Fruit fly (Drosophila melanogaster): ENCODE results near the gene CG15537.

Gene CG15537

dm6 chr3R:30425622-30426021 lies 17.8 kb downstream of the CG15537 start:
- no peak for TF ChIP-seq Sp1 (GFP tag; optimal IDR thresholded peaks at IDR 0.05)

dm6 chr3R:30424993-30425392 lies 18.4 kb downstream of the CG15537 start, which contains the start of gene CG15536:
TSS of gene CG15536 (minus strand) at chr3R:30425162.
- TF ChIP-seq psq (GFP tag; optimal IDR thresholded peaks at IDR 0.05) (no peak), Myc (optimal IDR thresholded peaks at IDR 0.05) (peak; percentile 54)

- TF ChIP-seq rgr (GFP tag; optimal IDR thresholded peaks at IDR 0.05) (peak; percentile 44), pan (optimal IDR thresholded peaks at IDR 0.05) (no peak), sage (GFP tag; optimal IDR thresholded peaks at IDR 0.05) (peak; percentile 50), Rel (GFP tag; optimal IDR thresholded peaks at IDR 0.05) (no peak), Rel (tag; optimal IDR thresholded peaks at IDR 0.05) (peak; percentile 9)
Observed at dm6 chr3R:30423695-30424094, 19.7 kb downstream of the CG15537 start, which contains the start of the genes CG15535 and mRpS18C. TSS of gene CG15535 (minus strand) at chr3R:30423929. TSS of gene mRpS18C (plus strand) at chr3R:30423974.

- no peak for TF ChIP-seq Mio (GFP tag; optimal IDR thresholded peaks at IDR 0.05)
- no peak for TF ChIP-seq OdsH (GFP tag; optimal IDR thresholded peaks at IDR 0.05)
- TF ChIP-seq Hr83 (GFP tag; optimal IDR thresholded peaks at IDR 0.05; ENCODE audit: poor library complexity, severe bottlenecking) = no peak
Observed at dm6 chr3R:30422871-30423270, 20.5 kb downstream of the CG15537 start, which contains the start of the genes CG2217 and CG42740. TSS of gene CG2217 (minus strand) at chr3R:30422971. TSS of gene CG42740 (minus strand) at chr3R:30422971.

dm6 chr3R:30419216-30419615 lies 24.2 kb downstream of the CG15537 start:
- no peak for TF ChIP-seq Hr83 (GFP tag; optimal IDR thresholded peaks at IDR 0.05; ENCODE audit: poor library complexity, severe bottlenecking)
- TF ChIP-seq Rel (GFP tag; optimal IDR thresholded peaks at IDR 0.05) = no peak
- peak; percentile 98 for TF ChIP-seq Rel (tag; optimal IDR thresholded peaks at IDR 0.05)

- TF ChIP-seq psq (GFP tag; optimal IDR thresholded peaks at IDR 0.05) = no peak
- TF ChIP-seq Myc (optimal IDR thresholded peaks at IDR 0.05) = no peak
- no peak for TF ChIP-seq CG32264 (GFP tag; optimal IDR thresholded peaks at IDR 0.05)
- no peak for TF ChIP-seq brk (GFP tag; optimal IDR thresholded peaks at IDR 0.05)
- TF ChIP-seq sage (GFP tag; optimal IDR thresholded peaks at IDR 0.05) = no peak
Observed at dm6 chr3R:30416765-30417274, 26.6 kb downstream of the CG15537 start.

- TF ChIP-seq Hr83 (GFP tag; optimal IDR thresholded peaks at IDR 0.05; ENCODE audit: poor library complexity, severe bottlenecking) (no peak), jim (GFP tag; optimal IDR thresholded peaks at IDR 0.05) (no peak), Dif (GFP tag; optimal IDR thresholded peaks at IDR 0.05; ENCODE audit: partially characterized antibody) (no peak), dmrt93B (GFP tag; optimal IDR thresholded peaks at IDR 0.05) (peak; percentile 0), Vsx2 (GFP tag; optimal IDR thresholded peaks at IDR 0.05; ENCODE audit: partially characterized antibody) (no peak), sv (GFP tag; optimal IDR thresholded peaks at IDR 0.05) (no peak), brk (GFP tag; optimal IDR thresholded peaks at IDR 0.05) (no peak), Myc (optimal IDR thresholded peaks at IDR 0.05) (no peak), OdsH (GFP tag; optimal IDR thresholded peaks at IDR 0.05) (peak; percentile 55), Dfd (GFP tag; optimal IDR thresholded peaks at IDR 0.05) (no peak), h (GFP tag; optimal IDR thresholded peaks at IDR 0.05) (peak; percentile 56), Abd-B (GFP tag; optimal IDR thresholded peaks at IDR 0.05) (no peak), dl (GFP tag; optimal IDR thresholded peaks at IDR 0.05; ENCODE audit: insufficient read depth in 1 of 2, partially characterized antibody in 2 of 2) (no peak), ey (GFP tag; optimal IDR thresholded peaks at IDR 0.05) (peak; percentile 46), pan (optimal IDR thresholded peaks at IDR 0.05) (no peak), CG32264 (GFP tag; optimal IDR thresholded peaks at IDR 0.05) (no peak), Hnf4 (GFP tag; optimal IDR thresholded peaks at IDR 0.05) (peak; percentile 9), HLH106 (tag; optimal IDR thresholded peaks at IDR 0.05) (peak; percentile 27), Hr78 (GFP tag; optimal IDR thresholded peaks at IDR 0.05) (no peak), psq (GFP tag; optimal IDR thresholded peaks at IDR 0.05) (no peak), Sp1 (GFP tag; optimal IDR thresholded peaks at IDR 0.05) (peak; percentile 6), N (GFP tag; optimal IDR thresholded peaks at IDR 0.05) (no peak), Jra (GFP tag; optimal IDR thresholded peaks at IDR 0.05) (no peak), woc (GFP tag; optimal IDR thresholded peaks at IDR 0.05) (peak; percentile 9), usp (GFP tag; optimal IDR thresholded peaks at IDR 0.05) (no peak), lola (GFP tag; optimal IDR thresholded peaks at IDR 0.05) (no peak), foxo (GFP tag; optimal IDR thresholded peaks at IDR 0.05) (peak in 1 of 2 experiments; percentile 70), Rel (GFP tag; optimal IDR thresholded peaks at IDR 0.05) (no peak), Rel (tag; optimal IDR thresholded peaks at IDR 0.05) (no peak), sage (GFP tag; optimal IDR thresholded peaks at IDR 0.05) (no peak), GATAd (GFP tag; optimal IDR thresholded peaks at IDR 0.05) (no peak), tai (GFP tag; optimal IDR thresholded peaks at IDR 0.05) (no peak), CG9705 (GFP tag; optimal IDR thresholded peaks at IDR 0.05) (no peak), dsf (GFP tag; optimal IDR thresholded peaks at IDR 0.05; ENCODE audit: borderline replicate concordance) (no peak)
Observed at dm6 chr3R:30413795-30414194, 29.6 kb downstream of the CG15537 start.

All from whole organism, wandering third instar larva.